Worm (Caenorhabditis elegans): ENCODE data around the gene gst-13.
A peak's percentile ranks its signal among the peaks of the same experiment; 100 is the strongest.

The gst-13 gene

ce11 chrII:9211684-9212083 is 19.6 kb upstream of the gst-13 start:
- TF ChIP-seq nhr-179 (tag; optimal IDR thresholded peaks at IDR 0.05) = no peak
- TF ChIP-seq repo-1 (tag; optimal IDR thresholded peaks at IDR 0.05) = peak; percentile 57
- peak; percentile 28 for TF ChIP-seq nhr-80 (tag; optimal IDR thresholded peaks at IDR 0.05)
- peak; percentile 69 for TF ChIP-seq die-1 (tag; optimal IDR thresholded peaks at IDR 0.05)
- no peak for TF ChIP-seq unc-62 (GFP tag; optimal IDR thresholded peaks at IDR 0.05)
- peak; percentile 62 for TF ChIP-seq attf-3 (GFP tag; conservative IDR thresholded peaks at IDR 0.05)
- no peak for TF ChIP-seq zim-3 (tag; optimal IDR thresholded peaks at IDR 0.05)
- TF ChIP-seq hsf-1 (GFP tag; IDR thresholded peaks at IDR 0.05) = no peak; the same call in 1 of the 2 replicates
- no peak for TF ChIP-seq F39B2.1 (GFP tag; IDR thresholded peaks at IDR 0.05)
- no peak for TF ChIP-seq Y95B8A.8 (GFP tag; IDR thresholded peaks at IDR 0.05)
- TF ChIP-seq F23B12.7 (tag; optimal IDR thresholded peaks at IDR 0.05; ENCODE audit: insufficient read depth) = peak; percentile 67
- TF ChIP-seq Y56A3A.18 (GFP tag; IDR thresholded peaks at IDR 0.05) = 0 out of 2 replicates have a peak, but pooled peaks have one; percentile 47
- no peak for TF ChIP-seq nfya-1 (tag; optimal IDR thresholded peaks at IDR 0.05; ENCODE audit: borderline replicate concordance, insufficient read depth)
- TF ChIP-seq attf-5 (GFP tag; optimal IDR thresholded peaks at IDR 0.05) = no peak
- TF ChIP-seq chd-7 (tag; optimal IDR thresholded peaks at IDR 0.05) = no peak
- TF ChIP-seq dox-1 (GFP tag; IDR thresholded peaks at IDR 0.05) = peak; percentile 79
- TF ChIP-seq madf-6 (GFP tag; IDR thresholded peaks at IDR 0.05) = peak; percentile 86
- peak; percentile 67 for TF ChIP-seq hmg-1.2 (GFP tag; IDR thresholded peaks at IDR 0.05)
- TF ChIP-seq C17E4.6 (GFP tag; IDR thresholded peaks at IDR 0.05) = no peak
- no peak for TF ChIP-seq rec-8 (tag; optimal IDR thresholded peaks at IDR 0.05)
- peak; percentile 11 for TF ChIP-seq athp-1 (tag; optimal IDR thresholded peaks at IDR 0.05)
- no peak for TF ChIP-seq nhr-27 (tag; optimal IDR thresholded peaks at IDR 0.05)
- TF ChIP-seq T26A5.8 (tag; optimal IDR thresholded peaks at IDR 0.05) = peak; percentile 39
- TF ChIP-seq dpff-1 (tag; optimal IDR thresholded peaks at IDR 0.05) = no peak
- TF ChIP-seq ama-1 (optimal IDR thresholded peaks at IDR 0.05) = no peak
- TF ChIP-seq ama-1 (GFP tag; optimal IDR thresholded peaks at IDR 0.05) = no peak
- no peak for TF ChIP-seq Y67H2A.10 (GFP tag; conservative IDR thresholded peaks at IDR 0.05)
- TF ChIP-seq Y53F4B.3 (GFP tag; IDR thresholded peaks at IDR 0.05) = no peak
- TF ChIP-seq let-607 (tag; optimal IDR thresholded peaks at IDR 0.05) = peak in 1 of 2 experiments; percentile 31
- no peak for TF ChIP-seq ceh-58 (GFP tag; IDR thresholded peaks at IDR 0.05)
- TF ChIP-seq egrh-3 (GFP tag; IDR thresholded peaks at IDR 0.05) = no peak
- TF ChIP-seq lir-1 (GFP tag; conservative IDR thresholded peaks at IDR 0.05) = no peak
- no peak for TF ChIP-seq tlf-1 (GFP tag; optimal IDR thresholded peaks at IDR 0.05)
- TF ChIP-seq gei-17 (GFP tag; optimal IDR thresholded peaks at IDR 0.05) = no peak
- TF ChIP-seq hlh-12 (tag; optimal IDR thresholded peaks at IDR 0.05) = no peak
- no peak for TF ChIP-seq egl-18 (GFP tag; IDR thresholded peaks at IDR 0.05)
- TF ChIP-seq F33H1.4 (GFP tag; IDR thresholded peaks at IDR 0.05) = peak; percentile 77
- TF ChIP-seq ccch-3 (GFP tag; optimal IDR thresholded peaks at IDR 0.05) = no peak
- TF ChIP-seq mcd-1 (GFP tag; IDR thresholded peaks at IDR 0.05) = peak; percentile 66
- TF ChIP-seq F52B5.7 (tag; optimal IDR thresholded peaks at IDR 0.05) = no peak
- peak; percentile 65 for TF ChIP-seq rpc-1 (optimal IDR thresholded peaks at IDR 0.05)
- peak; percentile 81 for TF ChIP-seq rpc-1 (tag; optimal IDR thresholded peaks at IDR 0.05)
- TF ChIP-seq tbp1 (GFP tag; optimal IDR thresholded peaks at IDR 0.05) = peak; percentile 95
- peak; percentile 26 for TF ChIP-seq madf-10 (tag; optimal IDR thresholded peaks at IDR 0.05)
- peak; percentile 3 for TF ChIP-seq T07F8.4 (tag; optimal IDR thresholded peaks at IDR 0.05)
- no peak for TF ChIP-seq F55B11.4 (tag; optimal IDR thresholded peaks at IDR 0.05; ENCODE audit: borderline replicate concordance, insufficient read depth)
- no peak for TF ChIP-seq zfh-2 (GFP tag; conservative IDR thresholded peaks at IDR 0.05)
- no peak for TF ChIP-seq ceh-91 (GFP tag; IDR thresholded peaks at IDR 0.05)
- no peak for TF ChIP-seq unc-130 (GFP tag; optimal IDR thresholded peaks at IDR 0.05)
- TF ChIP-seq F57C9.4 (tag; optimal IDR thresholded peaks at IDR 0.05) = no peak

All from whole organism, young adult.